Fruit fly (Drosophila melanogaster): Measurements from ENCODE around the gene CG42337.

DNA sequence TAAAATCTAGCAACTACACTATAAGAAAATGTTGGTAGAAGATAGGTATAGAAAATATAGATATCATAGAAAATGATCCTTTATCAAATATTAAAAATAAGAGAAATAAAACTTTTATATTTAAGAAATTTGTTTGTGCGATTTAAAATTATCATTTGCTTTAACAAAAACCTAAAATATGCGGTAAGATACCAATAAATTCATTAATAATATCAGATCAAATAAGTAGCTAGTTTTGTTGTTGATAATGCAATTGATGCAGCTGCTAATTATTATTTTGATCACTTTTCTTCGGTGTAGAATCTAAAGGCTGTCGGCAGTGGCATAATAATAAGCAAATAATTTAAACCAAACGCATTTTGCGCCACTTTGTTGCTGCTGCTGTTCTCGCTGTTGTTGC lies 31.1 kb upstream of the CG42337 start:
- TF ChIP-seq Sox14 (GFP tag; optimal IDR thresholded peaks at IDR 0.05): peak; percentile 8
- TF ChIP-seq pdm3 (GFP tag; optimal IDR thresholded peaks at IDR 0.05): peak; percentile 13
- TF ChIP-seq fd85E (GFP tag; optimal IDR thresholded peaks at IDR 0.05): no peak
